Fruit fly (Drosophila melanogaster) S2 (cell line): Measurements from ENCODE around the gene Catsup.

Source experiments
- CG8478 ChIP-seq: fragments of >200 bp; optimal IDR thresholded peaks from 2 replicates; lab custom pipeline; 2018
- CTCF ChIP-seq, 2 experiments: fragments of >200 bp; optimal IDR thresholded peaks; 2 replicates each; lab custom pipeline; 2018

DNA sequence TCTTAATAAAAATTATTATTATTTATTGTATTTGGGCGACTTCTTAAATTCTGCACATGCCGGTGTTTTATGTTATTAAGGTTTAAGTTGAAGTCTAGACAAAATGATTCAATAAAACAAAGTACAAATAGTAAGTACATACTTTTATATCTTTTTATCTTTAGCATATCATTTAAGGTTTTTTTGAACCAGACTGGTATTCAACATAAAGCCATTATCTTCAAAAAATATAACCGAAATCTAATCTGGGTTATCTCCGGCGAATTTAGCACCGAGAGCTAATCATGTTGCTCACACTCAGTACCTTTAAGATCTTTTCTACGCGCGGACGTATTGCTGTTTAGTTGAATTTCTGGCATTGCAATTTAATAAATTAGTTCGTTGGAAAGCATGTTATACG is 44.5 kb upstream of the Catsup start, which contains the start of gene CG31792:
- TF ChIP-seq CG8478 (lab: Kevin White, UChicago) (no peak), CTCF (optimal IDR thresholded peaks at IDR 0.05; lab: Kevin White, UChicago) (no peak)
